Fruit fly (Drosophila melanogaster) whole organism, embryonic: ENCODE data around the gene CG13461.

ENCODE experiments used
- CG13624 ChIP-seq: fragments of 200-800 bp; sonication (Bioruptor generic); optimal IDR thresholded peaks from 2 replicates; lab custom pipeline; 2016; ENCODE audit warnings: missing biosample characterization, missing genetic modification characterization
- CG6791 ChIP-seq: fragments of 200-800 bp; sonication (Bioruptor generic); IDR thresholded peaks from 3 replicates; pipeline ENCODE4 v1.3.6; 2022; ENCODE audit warnings: missing biosample characterization, missing genetic modification characterization; ENCODE audit not compliant: partially characterized antibody
- TFAM ChIP-seq: fragments of 200-800 bp; sonication (Bioruptor generic); optimal IDR thresholded peaks from 2 replicates; lab custom pipeline; 2017; ENCODE audit warnings: missing biosample characterization, missing genetic modification characterization, inconsistent platforms
- corto ChIP-seq: fragments of 200-800 bp; sonication (Bioruptor generic); optimal IDR thresholded peaks from 2 replicates; lab custom pipeline; 2016; ENCODE audit warnings: missing biosample characterization, mild to moderate bottlenecking, missing genetic modification characterization, moderate library complexity
- maf-S ChIP-seq: fragments of 200-800 bp; sonication (Bioruptor generic); optimal IDR thresholded peaks from 2 replicates; lab custom pipeline; 2016; ENCODE audit warnings: missing biosample characterization, missing genetic modification characterization
- shn ChIP-seq: fragments of 200-800 bp; sonication (Bioruptor generic); optimal IDR thresholded peaks from 3 replicates; lab custom pipeline; 2016; ENCODE audit warnings: missing biosample characterization, missing genetic modification characterization

DNA sequence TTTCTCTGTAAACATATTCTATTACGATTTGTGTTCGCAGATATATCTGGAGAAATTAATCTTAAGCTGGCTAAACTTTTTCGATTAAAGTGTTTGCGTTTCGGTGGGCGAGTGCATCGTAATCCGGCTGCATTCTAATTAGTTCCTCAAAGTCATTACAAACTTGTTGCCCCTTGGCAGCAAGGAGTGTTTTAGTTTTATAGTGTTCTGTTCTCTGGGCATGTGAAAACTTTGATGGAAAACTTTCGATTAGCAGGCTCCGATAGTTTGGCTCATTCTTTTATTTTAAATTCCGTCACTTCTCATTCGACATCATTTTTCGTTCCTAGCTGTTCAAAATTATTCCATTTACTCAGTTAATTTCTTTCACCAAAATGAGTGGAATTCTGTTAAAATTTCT, 29.1 kb downstream of the CG13461 start, which contains the start of gene CG32148:
- no peak for TF ChIP-seq CG13624 (GFP tag; lab: Kevin White, UChicago)
- no peak for TF ChIP-seq TFAM (GFP tag; lab: Kevin White, UChicago)
- no peak for TF ChIP-seq corto
- no peak for TF ChIP-seq shn (GFP tag; lab: Kevin White, UChicago)
- no peak for TF ChIP-seq maf-S (GFP tag; lab: Kevin White, UChicago)
- no peak for TF ChIP-seq CG6791
